Worm (Caenorhabditis elegans): ENCODE results near the gene F56D6.9.
A peak's percentile ranks its signal among the peaks of the same experiment; 100 is the strongest.

The F56D6.9 gene

DNA sequence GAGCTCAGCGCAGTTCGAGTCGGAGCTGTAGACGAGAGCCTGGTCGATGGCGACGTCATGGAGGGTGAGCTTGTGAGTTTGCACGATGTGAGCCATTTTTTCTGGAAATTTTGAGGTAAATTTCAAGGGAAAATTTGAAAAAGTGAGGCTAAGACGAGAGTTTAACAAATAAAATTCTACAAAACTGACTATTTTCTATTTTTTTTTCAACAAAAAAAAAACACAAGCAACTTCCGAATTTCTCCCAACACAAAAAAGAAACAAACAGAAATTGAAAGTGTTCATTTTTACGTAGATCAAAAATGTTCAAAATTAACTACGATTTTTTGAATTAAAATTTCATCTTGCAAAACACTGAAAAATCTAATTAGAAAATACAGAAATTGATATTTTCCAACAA is 18.4 kb upstream of the F56D6.9 start, which contains the start of gene F37C4.5:
Gene F37C4.5, minus strand, starts transcription at position 101 of the 400 bp plus-strand sequence.
- TF ChIP-seq unc-130 (tag; optimal IDR thresholded peaks at IDR 0.05) (no peak), F16B12.6 (tag; optimal IDR thresholded peaks at IDR 0.05) (no peak), Y116A8C.19 (tag; optimal IDR thresholded peaks at IDR 0.05; ENCODE audit: borderline replicate concordance) (no peak), fos-1 (tag; optimal IDR thresholded peaks at IDR 0.05) (no peak), grh-1 (GFP tag; IDR thresholded peaks at IDR 0.05) (no peak), elt-3 (tag; optimal IDR thresholded peaks at IDR 0.05) (no peak)

DNA sequence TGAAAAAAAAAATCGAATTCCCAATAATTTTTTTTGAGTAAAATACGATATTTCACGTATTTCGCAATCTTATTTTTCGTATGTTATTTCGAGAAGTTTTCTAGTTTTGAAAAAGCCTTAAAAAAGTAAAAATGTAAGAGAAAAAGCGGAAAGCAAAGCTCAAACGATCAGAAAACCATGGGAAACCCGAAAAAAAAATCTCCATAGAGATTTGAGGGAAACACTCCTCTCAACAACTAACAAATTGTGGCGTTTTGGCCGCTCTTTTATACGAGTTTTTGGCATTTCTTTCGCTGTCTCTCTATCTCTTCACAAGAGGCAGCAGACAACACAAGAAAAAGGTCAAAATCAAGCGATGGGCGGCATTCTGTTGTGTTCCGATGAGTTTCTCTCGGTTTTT is 17.7 kb upstream of the F56D6.9 start:
- TF ChIP-seq hlh-17 (GFP tag; optimal IDR thresholded peaks at IDR 0.05; ENCODE audit: borderline replicate concordance) = no peak
- no peak for TF ChIP-seq C16A3.4 (tag; optimal IDR thresholded peaks at IDR 0.05)
- no peak for TF ChIP-seq skn-1 (tag; optimal IDR thresholded peaks at IDR 0.05)
- no peak for TF ChIP-seq mab-9 (GFP tag; IDR thresholded peaks at IDR 0.05)
- TF ChIP-seq lir-3 (tag; optimal IDR thresholded peaks at IDR 0.05; ENCODE audit: poor library complexity) = no peak
- TF ChIP-seq nhr-237 (tag; optimal IDR thresholded peaks at IDR 0.05) = no peak
- TF ChIP-seq nhr-12 (tag; optimal IDR thresholded peaks at IDR 0.05) = no peak
- TF ChIP-seq lin-35 (GFP tag; optimal IDR thresholded peaks at IDR 0.05) = peak; percentile 17 to 41
- TF ChIP-seq ztf-11 (tag; optimal IDR thresholded peaks at IDR 0.05) = no peak
- no peak for TF ChIP-seq ceh-8 (GFP tag; optimal IDR thresholded peaks at IDR 0.05)
- TF ChIP-seq grh-1 (GFP tag; IDR thresholded peaks at IDR 0.05) = no peak
- peak; percentile 2 to 17 (median 15) for TF ChIP-seq dpl-1 (GFP tag; optimal IDR thresholded peaks at IDR 0.05)
- no peak for TF ChIP-seq ets-5 (GFP tag; IDR thresholded peaks at IDR 0.05)
- TF ChIP-seq zip-4 (GFP tag; optimal IDR thresholded peaks at IDR 0.05) = peak; percentile 8
- TF ChIP-seq ces-1 (GFP tag; optimal IDR thresholded peaks at IDR 0.05) = no peak
- TF ChIP-seq F16B12.6 (tag; optimal IDR thresholded peaks at IDR 0.05) = no peak
- TF ChIP-seq unc-86 (tag; optimal IDR thresholded peaks at IDR 0.05) = no peak
- TF ChIP-seq blmp-1 (tag; optimal IDR thresholded peaks at IDR 0.05) = peak; percentile 31
- no peak for TF ChIP-seq nhr-76 (tag; optimal IDR thresholded peaks at IDR 0.05)
- no peak for TF ChIP-seq ceh-90 (tag; optimal IDR thresholded peaks at IDR 0.05)
- TF ChIP-seq aly-2 (tag; optimal IDR thresholded peaks at IDR 0.05) = peak; percentile 49
- TF ChIP-seq sup-37 (GFP tag; optimal IDR thresholded peaks at IDR 0.05) = no peak
- no peak for TF ChIP-seq pqm-1 (tag; optimal IDR thresholded peaks at IDR 0.05)
- no peak for TF ChIP-seq nhr-19 (GFP tag; conservative IDR thresholded peaks at IDR 0.05)
- no peak for TF ChIP-seq unc-62 (GFP tag; optimal IDR thresholded peaks at IDR 0.05)
- TF ChIP-seq snu-23 (GFP tag; optimal IDR thresholded peaks at IDR 0.05) = peak; percentile 47
- no peak for TF ChIP-seq unc-98 (GFP tag; IDR thresholded peaks at IDR 0.05)
- no peak for TF ChIP-seq lin-39 (tag; optimal IDR thresholded peaks at IDR 0.05)
- TF ChIP-seq nhr-85 (tag) = peak; percentile 56
- no peak for TF ChIP-seq ceh-63 (GFP tag; optimal IDR thresholded peaks at IDR 0.05)
- peak; percentile 60 for TF ChIP-seq fkh-8 (tag; optimal IDR thresholded peaks at IDR 0.05)
- peak; percentile 22 for TF ChIP-seq nhr-47 (tag; optimal IDR thresholded peaks at IDR 0.05)
- no peak for TF ChIP-seq dsc-1 (tag; optimal IDR thresholded peaks at IDR 0.05)
- no peak for TF ChIP-seq sox-4 (tag; optimal IDR thresholded peaks at IDR 0.05)
- TF ChIP-seq alr-1 (tag; optimal IDR thresholded peaks at IDR 0.05; ENCODE audit: borderline replicate concordance) = no peak
- no peak for TF ChIP-seq fos-1 (tag; optimal IDR thresholded peaks at IDR 0.05)
- peak; percentile 34 to 46 for TF ChIP-seq efl-1 (optimal IDR thresholded peaks at IDR 0.05)
- peak in 1 of 2 experiments; percentile 17 for TF ChIP-seq efl-1 (GFP tag; optimal IDR thresholded peaks at IDR 0.05 in 1 of 2)
- peak; percentile 9 for TF ChIP-seq lin-15B (tag; optimal IDR thresholded peaks at IDR 0.05)
- TF ChIP-seq swsn-7 (tag; optimal IDR thresholded peaks at IDR 0.05) = peak; percentile 10
- peak; percentile 68 for TF ChIP-seq ama-1 (optimal IDR thresholded peaks at IDR 0.05)
- TF ChIP-seq rnt-1 (tag; optimal IDR thresholded peaks at IDR 0.05) = peak; percentile 14
- no peak for TF ChIP-seq hpl-2 (GFP tag; optimal IDR thresholded peaks at IDR 0.05)
- peak; percentile 38 for TF ChIP-seq mep-1 (tag; optimal IDR thresholded peaks at IDR 0.05)
- no peak for TF ChIP-seq aha-1 (tag; optimal IDR thresholded peaks at IDR 0.05)
- TF ChIP-seq nhr-20 (tag; optimal IDR thresholded peaks at IDR 0.05) = peak; percentile 41
- TF ChIP-seq elt-2 (tag; optimal IDR thresholded peaks at IDR 0.05) = no peak
- TF ChIP-seq lin-14 (GFP tag; optimal IDR thresholded peaks at IDR 0.05) = peak; percentile 77
- TF ChIP-seq nhr-28 (tag; optimal IDR thresholded peaks at IDR 0.05) = no peak

Measured in whole organism, L1 larva.